Fruit fly (Drosophila melanogaster): ENCODE measurements around the gene CG33783.

CG33783 gene

dm6 chr3R:10112195-10112594 is 45.6 kb downstream of the CG33783 start, which contains the start of gene CAH7:
Gene CAH7, plus strand, starts transcription at chr3R:10112237.
- no peak for TF ChIP-seq CTCF (optimal IDR thresholded peaks at IDR 0.05)
- TF ChIP-seq CG8478 (optimal IDR thresholded peaks at IDR 0.05): no peak

- TF ChIP-seq CG8478 (optimal IDR thresholded peaks at IDR 0.05) (no peak), CTCF (optimal IDR thresholded peaks at IDR 0.05) (no peak)
Measured at dm6 chr3R:10113746-10114145, 47.2 kb downstream of the CG33783 start.

dm6 chr3R:10114915-10115534 is 48.5 kb downstream of the CG33783 start:
- TF ChIP-seq CTCF (optimal IDR thresholded peaks at IDR 0.05) (no peak), CG8478 (optimal IDR thresholded peaks at IDR 0.05) (no peak)

DNA sequence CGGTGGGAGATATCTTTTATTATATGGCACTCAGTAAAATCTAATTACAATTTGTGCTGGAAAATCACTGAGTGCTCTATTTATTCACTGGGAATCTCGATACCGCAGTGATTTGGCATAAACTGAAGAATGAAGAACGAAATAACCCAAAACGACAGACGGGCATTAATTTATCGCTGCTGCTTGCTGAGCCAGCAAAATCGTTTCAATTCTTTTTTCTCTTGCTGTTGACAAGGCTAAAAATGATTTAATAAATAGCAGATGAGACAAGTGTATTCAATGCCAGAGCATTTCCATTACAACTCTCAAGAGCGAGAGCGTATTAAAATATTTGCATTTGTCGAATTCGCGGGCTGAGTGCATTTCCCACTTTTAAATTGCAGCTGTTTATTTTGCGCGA is 49.2 kb downstream of the CG33783 start:
- TF ChIP-seq CG8478 (optimal IDR thresholded peaks at IDR 0.05) (no peak), CTCF (optimal IDR thresholded peaks at IDR 0.05) (no peak)
